Worm (Caenorhabditis elegans) whole organism, L3 larva: Measurements from ENCODE around the gene Y55F3C.9.

Experiments
- aly-2 ChIP-seq: fragments of 150-350 bp; optimal IDR thresholded peaks from 2 replicates; lab custom pipeline; 2014; ENCODE audit warnings: missing biosample characterization, missing genetic modification characterization
- ceh-28 ChIP-seq: fragments of 150-350 bp; optimal IDR thresholded peaks from 2 replicates; lab custom pipeline; 2014; ENCODE audit warnings: missing biosample characterization, missing genetic modification reagents, missing genetic modification characterization
- elt-1 ChIP-seq: fragments of 150-350 bp; optimal IDR thresholded peaks from 2 replicates; lab custom pipeline; 2014; ENCODE audit warnings: missing biosample characterization, missing genetic modification characterization
- elt-3 ChIP-seq, 3 experiments: fragments of 150-350 bp in 1 of 3; sonication (generic microtip) in 2 of 3; optimal IDR thresholded peaks; 2 replicates in 2 of 3; 4 replicates in 1 of 3; lab custom pipeline; 2014 to 2017; ENCODE audit warnings: missing biosample characterization in 3 of 3, missing genetic modification characterization in 3 of 3
- fkh-10 ChIP-seq: sonication (generic microtip); optimal IDR thresholded peaks from 2 replicates; lab custom pipeline; 2017; ENCODE audit warnings: missing biosample characterization, missing genetic modification reagents, missing genetic modification characterization
- nfya-1 ChIP-seq: sonication (generic microtip); optimal IDR thresholded peaks from 2 replicates; lab custom pipeline; 2017; ENCODE audit warnings: missing genetic modification characterization, mild to moderate bottlenecking, missing compliant biosample characterization, antibody characterized with exemption, moderate library complexity; ENCODE audit not compliant: insufficient read depth
- nhr-25 ChIP-seq: sonication (generic microtip); optimal IDR thresholded peaks from 2 replicates; lab custom pipeline; 2017; ENCODE audit warnings: missing biosample characterization, missing genetic modification characterization
- nhr-76 ChIP-seq: fragments of 150-350 bp; sonication (generic microtip); optimal IDR thresholded peaks from 5 replicates; lab custom pipeline; 2014; ENCODE audit warnings: missing biosample characterization, missing genetic modification characterization
- pha-4 ChIP-seq: fragments of 150-350 bp; optimal IDR thresholded peaks from 2 replicates; lab custom pipeline; 2014; ENCODE audit warnings: missing biosample characterization, missing genetic modification reagents, missing genetic modification characterization
- pqm-1 ChIP-seq: fragments of 150-350 bp; optimal IDR thresholded peaks from 2 replicates; lab custom pipeline; 2017; ENCODE audit warnings: missing biosample characterization, missing genetic modification characterization, inconsistent platforms
- skn-1 ChIP-seq: fragments of 150-350 bp; optimal IDR thresholded peaks from 2 replicates; lab custom pipeline; 2014; ENCODE audit warnings: missing biosample characterization, missing genetic modification characterization
- tbx-2 ChIP-seq: sonication (generic microtip); optimal IDR thresholded peaks from 2 replicates; lab custom pipeline; 2016; ENCODE audit warnings: mild to moderate bottlenecking, missing genetic modification characterization, missing compliant biosample characterization
- unc-62 ChIP-seq: fragments of 150-350 bp; sonication (generic microtip); optimal IDR thresholded peaks from 4 replicates; lab custom pipeline; 2014; ENCODE audit warnings: missing biosample characterization, missing genetic modification reagents, missing genetic modification characterization
- zag-1 ChIP-seq: fragments of 150-350 bp; optimal IDR thresholded peaks from 2 replicates; lab custom pipeline; 2014; ENCODE audit warnings: missing biosample characterization, missing genetic modification characterization

DNA sequence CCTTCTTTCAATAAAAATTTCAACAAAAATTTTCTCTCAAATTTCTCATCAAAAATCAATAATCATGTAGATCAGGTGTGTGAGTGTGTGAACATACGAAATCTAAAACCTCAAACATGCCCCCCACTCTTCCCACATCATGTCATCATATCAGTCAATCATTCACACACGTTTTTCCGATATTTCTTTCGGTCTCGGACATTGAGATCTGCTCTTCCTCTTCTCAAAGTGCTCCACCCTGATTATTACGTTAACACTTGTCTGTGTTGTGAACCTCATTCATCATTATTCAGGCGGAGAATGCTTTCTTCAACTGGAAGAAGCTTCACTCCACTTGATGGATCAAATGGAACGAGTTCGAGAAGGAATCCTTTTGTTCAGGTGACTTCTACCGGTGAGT is 8.5 kb upstream of the Y55F3C.9 start, which contains the start of gene kvs-5:
- TF ChIP-seq aly-2 (tag; lab: Kevin White, UChicago), result no peak
- TF ChIP-seq skn-1 (tag; lab: Kevin White, UChicago), result no peak
- no peak for TF ChIP-seq ceh-28 (tag; lab: Kevin White, UChicago)
- TF ChIP-seq elt-3 (tag; optimal IDR thresholded peaks at IDR 0.05; lab: Kevin White, UChicago), result no peak
- no peak for TF ChIP-seq nfya-1
- TF ChIP-seq zag-1 (tag; lab: Kevin White, UChicago), result no peak
- no peak for TF ChIP-seq unc-62 (GFP tag; lab: Kevin White, UChicago)
- TF ChIP-seq nhr-76 (tag; lab: Kevin White, UChicago), result no peak
- TF ChIP-seq pqm-1 (tag; lab: Kevin White, UChicago), result no peak
- TF ChIP-seq tbx-2, result no peak
- no peak for TF ChIP-seq fkh-10 (GFP tag; lab: Kevin White, UChicago)
- no peak for TF ChIP-seq pha-4 (tag; lab: Kevin White, UChicago)
- no peak for TF ChIP-seq elt-1
- TF ChIP-seq nhr-25 (tag; lab: Kevin White, UChicago), result no peak
